Fruit fly (Drosophila melanogaster): ENCODE results near the gene CG7800.

Gene CG7800

dm6 chr3R:8206628-8207275 lies 11.0 kb upstream of the CG7800 start (continued):
- TF ChIP-seq HHEX (GFP tag; optimal IDR thresholded peaks at IDR 0.05) (peak; percentile 43), CG18619 (GFP tag; optimal IDR thresholded peaks at IDR 0.05) (peak; percentile 33)

- TF ChIP-seq seq (GFP tag; IDR thresholded peaks at IDR 0.05) (no peak), scrt (GFP tag; optimal IDR thresholded peaks at IDR 0.05) (no peak), klu (GFP tag; IDR thresholded peaks at IDR 0.05) (0 out of 2 replicates have a peak, but pooled peaks have one; percentile 1), CG8281 (tag; optimal IDR thresholded peaks at IDR 0.05) (no peak), CG32767 (GFP tag; IDR thresholded peaks at IDR 0.05) (0 out of 2 replicates have a peak, but pooled peaks have one; percentile 1), sqz (GFP tag; optimal IDR thresholded peaks at IDR 0.05) (peak; percentile 38), CG12236 (GFP tag; optimal IDR thresholded peaks at IDR 0.05) (no peak), D19A (tag; optimal IDR thresholded peaks at IDR 0.05) (no peak), CG9797 (GFP tag; optimal IDR thresholded peaks at IDR 0.05) (no peak), CG3847 (GFP tag; IDR thresholded peaks at IDR 0.05) (no peak), CG10209 (GFP tag; optimal IDR thresholded peaks at IDR 0.05) (no peak), Meics (GFP tag; optimal IDR thresholded peaks at IDR 0.05) (no peak), disco-r (GFP tag; optimal IDR thresholded peaks at IDR 0.05) (no peak), Hr39 (optimal IDR thresholded peaks at IDR 0.05) (no peak), Deaf1 (tag; optimal IDR thresholded peaks at IDR 0.05) (no peak), Camta (GFP tag; optimal IDR thresholded peaks at IDR 0.05) (no peak), Nf-YA (GFP tag; IDR thresholded peaks at IDR 0.05) (no peak), wdn (GFP tag; IDR thresholded peaks at IDR 0.05) (no peak), CG3995 (GFP tag; optimal IDR thresholded peaks at IDR 0.05) (no peak), CG30431 (GFP tag; optimal IDR thresholded peaks at IDR 0.05) (no peak), CG1792 (GFP tag; optimal IDR thresholded peaks at IDR 0.05) (no peak), Ets65A (GFP tag) (no peak), cwo (GFP tag; optimal IDR thresholded peaks at IDR 0.05) (no peak), Side (GFP tag; optimal IDR thresholded peaks at IDR 0.05) (no peak), Trl (optimal IDR thresholded peaks at IDR 0.05) (no peak), Trl (GFP tag; optimal IDR thresholded peaks at IDR 0.05) (no peak), trem (tag; optimal IDR thresholded peaks at IDR 0.05) (no peak), phol (tag; optimal IDR thresholded peaks at IDR 0.05) (no peak), dan (GFP tag; IDR thresholded peaks at IDR 0.05) (no peak), ash1 (GFP tag; optimal IDR thresholded peaks at IDR 0.05) (no peak), sens (GFP tag) (peak; percentile 37), BtbVII (GFP tag; optimal IDR thresholded peaks at IDR 0.05) (no peak), Oli (tag; optimal IDR thresholded peaks at IDR 0.05) (no peak), CG10321 (GFP tag; IDR thresholded peaks at IDR 0.05) (peak; percentile 41; the same call in 1 of the 2 replicates), Fer2 (tag; optimal IDR thresholded peaks at IDR 0.05) (no peak), kni (GFP tag; optimal IDR thresholded peaks at IDR 0.05) (no peak), CG8290 (GFP tag; optimal IDR thresholded peaks at IDR 0.05) (no peak), CG8290 (tag; optimal IDR thresholded peaks at IDR 0.05) (no peak), dati (GFP tag; IDR thresholded peaks at IDR 0.05) (no peak), Spps (tag; optimal IDR thresholded peaks at IDR 0.05) (no peak), CHES-1-like (GFP tag; optimal IDR thresholded peaks at IDR 0.05) (no peak), Rfx (GFP tag; IDR thresholded peaks at IDR 0.05) (no peak), jumu (GFP tag; optimal IDR thresholded peaks at IDR 0.05) (no peak), CG17568 (GFP tag; optimal IDR thresholded peaks at IDR 0.05) (no peak), Dfd (GFP tag; optimal IDR thresholded peaks at IDR 0.05) (no peak), grn (GFP tag; optimal IDR thresholded peaks at IDR 0.05) (peak; percentile 99), sens-2 (GFP tag; IDR thresholded peaks at IDR 0.05) (peak; percentile 91), CG15514 (GFP tag; optimal IDR thresholded peaks at IDR 0.05) (no peak), Elba2 (GFP tag; optimal IDR thresholded peaks at IDR 0.05) (no peak)
Observed at dm6 chr3R:8207276-8207654, 10.5 kb upstream of the CG7800 start.

Measured in whole organism, embryonic.